Fruit fly (Drosophila melanogaster): ENCODE measurements around the gene CG14780.

The CG14780 gene

DNA sequence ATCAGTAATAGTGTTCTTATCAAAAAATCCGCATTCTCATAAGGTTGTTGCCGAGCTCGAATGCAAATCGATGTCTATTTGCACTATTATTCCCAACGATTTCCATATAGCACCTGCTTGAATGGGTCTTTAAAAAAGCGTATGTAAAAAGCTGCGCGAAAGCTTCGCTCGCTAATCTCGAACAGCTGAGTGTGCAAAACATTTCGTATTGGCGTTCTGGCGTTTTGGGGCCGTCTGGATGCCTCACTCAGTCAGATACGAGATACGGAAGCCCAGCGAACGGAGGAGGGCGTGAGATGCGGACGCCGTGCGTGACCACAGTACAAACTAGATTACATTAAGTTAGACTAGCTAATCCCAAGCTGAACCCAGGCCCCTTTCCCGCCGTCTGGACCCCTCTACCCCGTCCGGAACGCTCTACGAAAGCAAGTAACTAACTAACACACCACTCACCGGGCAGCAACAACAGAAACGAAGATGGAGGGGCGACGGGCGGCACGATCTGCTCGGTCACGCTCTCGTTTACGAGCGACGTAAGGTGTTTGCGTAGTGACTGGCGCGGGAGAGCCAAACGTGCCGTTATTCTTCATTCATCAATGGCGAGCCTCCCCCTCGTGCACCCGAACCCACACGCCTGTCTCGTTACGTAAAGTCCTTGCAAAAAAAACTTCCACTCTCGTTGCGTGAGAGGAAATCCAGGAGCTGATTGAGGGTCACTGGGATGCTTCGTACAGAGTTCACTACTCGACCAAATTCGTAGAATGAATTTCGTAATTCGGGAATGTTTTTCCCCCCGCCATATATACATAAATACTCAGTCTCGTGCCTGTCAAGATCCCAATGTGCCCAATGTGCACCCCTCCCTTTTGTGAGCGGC is 5.6 kb upstream of the CG14780 start (continued):
- TF ChIP-seq CG11398 (GFP tag; optimal IDR thresholded peaks at IDR 0.05) (no peak), CG13624 (GFP tag; optimal IDR thresholded peaks at IDR 0.05) (no peak), CG6175 (GFP tag; IDR thresholded peaks at IDR 0.05) (no peak), CG34422 (GFP tag; IDR thresholded peaks at IDR 0.05) (peak; percentile 52; the same call in 1 of the 3 replicates), CG4707 (GFP tag; optimal IDR thresholded peaks at IDR 0.05) (no peak), Hr78 (GFP tag; optimal IDR thresholded peaks at IDR 0.05) (peak in 1 of 2 experiments; percentile 8), dysf (GFP tag; IDR thresholded peaks at IDR 0.05) (no peak), CG2202 (tag; optimal IDR thresholded peaks at IDR 0.05) (no peak), Bgb (GFP tag; IDR thresholded peaks at IDR 0.05; ENCODE audit: partially characterized antibody) (peak; percentile 40; the same call in 1 of the 2 replicates), CTCF (GFP tag; optimal IDR thresholded peaks at IDR 0.05) (no peak), ci (GFP tag; IDR thresholded peaks at IDR 0.05) (no peak), unc-4 (GFP tag; IDR thresholded peaks at IDR 0.05; ENCODE audit: partially characterized antibody) (0 out of 2 replicates have a peak, but pooled peaks have one; percentile 25), odd (GFP tag; optimal IDR thresholded peaks at IDR 0.05) (no peak), CG9437 (GFP tag; optimal IDR thresholded peaks at IDR 0.05) (peak; percentile 99), pzg (GFP tag; optimal IDR thresholded peaks at IDR 0.05) (peak; percentile 25), CG9215 (GFP tag; IDR thresholded peaks at IDR 0.05) (no peak), gt (GFP tag; IDR thresholded peaks at IDR 0.05) (no peak), Meics (GFP tag; optimal IDR thresholded peaks at IDR 0.05) (peak; percentile 29), Med (GFP tag) (peak; percentile 87), Spps (tag; optimal IDR thresholded peaks at IDR 0.05) (no peak), Ets65A (GFP tag) (no peak), crol (GFP tag; IDR thresholded peaks at IDR 0.05) (peak; percentile 96), chn (GFP tag; optimal IDR thresholded peaks at IDR 0.05) (no peak), Aef1 (GFP tag; IDR thresholded peaks at IDR 0.05) (peak; percentile 42; the same call in 1 of the 3 replicates), D19B (GFP tag; optimal IDR thresholded peaks at IDR 0.05) (no peak), CG16863 (GFP tag; optimal IDR thresholded peaks at IDR 0.05) (no peak), chm (GFP tag; IDR thresholded peaks at IDR 0.05) (no peak; the same call in 1 of the 2 replicates), B-H1 (GFP tag; IDR thresholded peaks at IDR 0.05) (no peak), Rfx (GFP tag; IDR thresholded peaks at IDR 0.05) (peak; percentile 25; the same call in 1 of the 2 replicates), CG6791 (GFP tag; IDR thresholded peaks at IDR 0.05; ENCODE audit: partially characterized antibody) (0 out of 3 replicates have a peak, but pooled peaks have one; percentile 9), CG12769 (tag; optimal IDR thresholded peaks at IDR 0.05) (peak; percentile 82), CG31224 (GFP tag; IDR thresholded peaks at IDR 0.05) (0 out of 2 replicates have a peak, but pooled peaks have one; percentile 9), CG2889 (GFP tag; IDR thresholded peaks at IDR 0.05) (no peak), bcd (GFP tag; optimal IDR thresholded peaks at IDR 0.05) (peak; percentile 24), CG6254 (GFP tag; optimal IDR thresholded peaks at IDR 0.05) (no peak), her (GFP tag; optimal IDR thresholded peaks at IDR 0.05) (no peak), CG16815 (GFP tag; optimal IDR thresholded peaks at IDR 0.05) (no peak), so (GFP tag; IDR thresholded peaks at IDR 0.05) (no peak), CG9797 (GFP tag; optimal IDR thresholded peaks at IDR 0.05) (no peak), CG13296 (GFP tag; optimal IDR thresholded peaks at IDR 0.05) (peak; percentile 5), Oli (tag; optimal IDR thresholded peaks at IDR 0.05) (no peak), GATAe (GFP tag; conservative IDR thresholded peaks at IDR 0.05) (no peak), CG9932 (GFP tag; IDR thresholded peaks at IDR 0.05) (no peak), Bdp1 (GFP tag; optimal IDR thresholded peaks at IDR 0.05) (no peak), Hand (GFP tag; optimal IDR thresholded peaks at IDR 0.05) (peak; percentile 11), CG10267 (tag; optimal IDR thresholded peaks at IDR 0.05) (no peak), CG12104 (GFP tag; optimal IDR thresholded peaks at IDR 0.05) (no peak)

All from whole organism, embryonic.